Fruit fly (Drosophila melanogaster): ENCODE results near the gene mthl14.

Gene mthl14

dm6 chr3L:224004-224951 is 23.0 kb upstream of the mthl14 start:
- peak; percentile 63 for TF ChIP-seq dsx (GFP tag; optimal IDR thresholded peaks at IDR 0.05; ENCODE audit: poor library complexity, severe bottlenecking)
- TF ChIP-seq Smox (GFP tag; optimal IDR thresholded peaks at IDR 0.05), result no peak
- no peak for TF ChIP-seq CG16779 (tag; optimal IDR thresholded peaks at IDR 0.05)
- TF ChIP-seq CG31627 (GFP tag; optimal IDR thresholded peaks at IDR 0.05), result no peak
- no peak for TF ChIP-seq Hr38 (GFP tag; optimal IDR thresholded peaks at IDR 0.05)
- peak; percentile 15 for TF ChIP-seq topi (GFP tag; optimal IDR thresholded peaks at IDR 0.05)
- TF ChIP-seq Met (GFP tag; optimal IDR thresholded peaks at IDR 0.05), result peak; percentile 1
- no peak for TF ChIP-seq CG10669 (GFP tag; optimal IDR thresholded peaks at IDR 0.05)
- TF ChIP-seq lz (GFP tag; optimal IDR thresholded peaks at IDR 0.05), result no peak
- TF ChIP-seq Blimp-1 (GFP tag; optimal IDR thresholded peaks at IDR 0.05), result no peak
- peak; percentile 2 for TF ChIP-seq CG6808 (GFP tag; optimal IDR thresholded peaks at IDR 0.05)
- TF ChIP-seq CG34406 (GFP tag; optimal IDR thresholded peaks at IDR 0.05), result no peak
- TF ChIP-seq CG10631 (GFP tag; optimal IDR thresholded peaks at IDR 0.05), result no peak
- no peak for TF ChIP-seq CG3032 (tag; optimal IDR thresholded peaks at IDR 0.05)
- peak; percentile 71 for TF ChIP-seq Sox14 (GFP tag; optimal IDR thresholded peaks at IDR 0.05)
- TF ChIP-seq spab (GFP tag; optimal IDR thresholded peaks at IDR 0.05), result no peak
- peak; percentile 41 for TF ChIP-seq vri (GFP tag; optimal IDR thresholded peaks at IDR 0.05)
- TF ChIP-seq CG15336 (GFP tag; IDR thresholded peaks at IDR 0.05), result peak; percentile 8; the same call in 1 of the 2 replicates
- TF ChIP-seq Eip78C (GFP tag), result peak; percentile 59
- TF ChIP-seq CG11762 (GFP tag; optimal IDR thresholded peaks at IDR 0.05; ENCODE audit: insufficient read depth), result no peak
- TF ChIP-seq CG6854 (GFP tag; optimal IDR thresholded peaks at IDR 0.05), result no peak
- no peak for TF ChIP-seq CG8319 (GFP tag; optimal IDR thresholded peaks at IDR 0.05)
- TF ChIP-seq Eip93F (GFP tag; optimal IDR thresholded peaks at IDR 0.05), result no peak
- no peak for TF ChIP-seq Hr4 (GFP tag; optimal IDR thresholded peaks at IDR 0.05)
- TF ChIP-seq svp (GFP tag), result peak; percentile 80
- TF ChIP-seq CG4318 (GFP tag; optimal IDR thresholded peaks at IDR 0.05), result no peak
- TF ChIP-seq CG8119 (GFP tag; IDR thresholded peaks at IDR 0.05), result 0 out of 3 replicates have a peak, but pooled peaks have one; percentile 23
- no peak for TF ChIP-seq net (GFP tag; optimal IDR thresholded peaks at IDR 0.05)
- no peak for TF ChIP-seq Hr39 (GFP tag; optimal IDR thresholded peaks at IDR 0.05)
- no peak for TF ChIP-seq ss (GFP tag; optimal IDR thresholded peaks at IDR 0.05)
- TF ChIP-seq salr (GFP tag; optimal IDR thresholded peaks at IDR 0.05), result no peak
- TF ChIP-seq dac (GFP tag; optimal IDR thresholded peaks at IDR 0.05), result no peak
- TF ChIP-seq pdm3 (GFP tag; optimal IDR thresholded peaks at IDR 0.05), result no peak
- no peak for TF ChIP-seq OdsH (GFP tag; optimal IDR thresholded peaks at IDR 0.05)
- TF ChIP-seq CG11294 (GFP tag; IDR thresholded peaks at IDR 0.05), result no peak
- TF ChIP-seq CG9139 (GFP tag; optimal IDR thresholded peaks at IDR 0.05), result peak; percentile 41
- TF ChIP-seq esn (GFP tag; optimal IDR thresholded peaks at IDR 0.05), result no peak
- TF ChIP-seq Sox102F (GFP tag; optimal IDR thresholded peaks at IDR 0.05), result no peak
- no peak for TF ChIP-seq Ets96B (tag; optimal IDR thresholded peaks at IDR 0.05)
- TF ChIP-seq fd59A (GFP tag; optimal IDR thresholded peaks at IDR 0.05), result no peak
- no peak for TF ChIP-seq Ets21C (GFP tag; optimal IDR thresholded peaks at IDR 0.05)
- no peak for TF ChIP-seq acj6 (GFP tag; optimal IDR thresholded peaks at IDR 0.05)
- no peak for TF ChIP-seq cyc (GFP tag; optimal IDR thresholded peaks at IDR 0.05)
- TF ChIP-seq fd85E (GFP tag; optimal IDR thresholded peaks at IDR 0.05), result no peak
- TF ChIP-seq CG6792 (GFP tag; optimal IDR thresholded peaks at IDR 0.05), result no peak
- peak; percentile 1 for TF ChIP-seq CG8632 (GFP tag; optimal IDR thresholded peaks at IDR 0.05)
- TF ChIP-seq CG7368 (GFP tag; optimal IDR thresholded peaks at IDR 0.05), result peak; percentile 26
- TF ChIP-seq CG32006 (GFP tag; optimal IDR thresholded peaks at IDR 0.05), result no peak
- TF ChIP-seq eg (GFP tag; IDR thresholded peaks at IDR 0.05), result peak; percentile 42; the same call in 2 of the 3 replicates
- TF ChIP-seq Eip75B (GFP tag; optimal IDR thresholded peaks at IDR 0.05), result no peak
